Worm (Caenorhabditis elegans) whole organism, late embryonic: Measurements from ENCODE around the gene Y69H2.9.

ENCODE experiments used
- C38D4.7 ChIP-seq: fragments of 200-800 bp; sonication (Bioruptor generic); optimal IDR thresholded peaks from 2 replicates; lab custom pipeline; 2018; ENCODE audit warnings: mild to moderate bottlenecking, missing genetic modification characterization, moderate library complexity, missing compliant biosample characterization
- dmd-4 ChIP-seq: sonication (generic microtip); optimal IDR thresholded peaks from 2 replicates; lab custom pipeline; 2016; ENCODE audit warnings: borderline replicate concordance, missing genetic modification characterization, missing compliant biosample characterization
- dve-1 ChIP-seq: sonication (generic microtip); optimal IDR thresholded peaks from 2 replicates; lab custom pipeline; 2017; ENCODE audit warnings: antibody characterized with exemption, mild to moderate bottlenecking, missing genetic modification characterization, missing compliant biosample characterization
- fkh-10 ChIP-seq: fragments of 150-350 bp; optimal IDR thresholded peaks from 2 replicates; lab custom pipeline; 2014; ENCODE audit warnings: missing biosample characterization, missing genetic modification reagents, missing genetic modification characterization
- nfya-1 ChIP-seq: sonication (generic microtip); optimal IDR thresholded peaks from 2 replicates; lab custom pipeline; 2017; ENCODE audit warnings: missing genetic modification characterization, mild to moderate bottlenecking, missing compliant biosample characterization, antibody characterized with exemption, moderate library complexity
- nhr-11 ChIP-seq: fragments of 150-350 bp; optimal IDR thresholded peaks from 2 replicates; lab custom pipeline; 2014; ENCODE audit warnings: missing biosample characterization, missing genetic modification characterization

ce11 chrV:18664026-18664425 lies 37.3 kb upstream of the Y69H2.9 start, which contains the start of gene Y69H2.3:
- no peak for TF ChIP-seq dmd-4
- TF ChIP-seq nhr-11 (tag; lab: Kevin White, UChicago): no peak
- TF ChIP-seq nfya-1 (tag; lab: Kevin White, UChicago): no peak
- TF ChIP-seq C38D4.7 (GFP tag; lab: Kevin White, UChicago): no peak
- TF ChIP-seq dve-1 (tag; lab: Kevin White, UChicago): no peak
- TF ChIP-seq fkh-10: no peak
